Worm (Caenorhabditis elegans) whole organism, young adult: ENCODE results near the gene pam-1.

Experiments used
- B0019.2 ChIP-seq: fragments of 200-800 bp; sonication (Bioruptor generic); conservative IDR thresholded peaks from 2 replicates; pipeline ENCODE4 v1.3.6; 2022; ENCODE audit warnings: missing genetic modification reagents, missing genetic modification characterization, missing compliant biosample characterization
- B0261.1 ChIP-seq: sonication (generic microtip); optimal IDR thresholded peaks from 2 replicates; lab custom pipeline; 2016; ENCODE audit warnings: mild to moderate bottlenecking, missing genetic modification characterization, moderate library complexity, missing compliant biosample characterization
- F33H1.4 ChIP-seq: fragments of 200-800 bp; sonication (Bioruptor generic); IDR thresholded peaks from 2 replicates; pipeline ENCODE4 v1.3.6; 2022; ENCODE audit warnings: missing genetic modification reagents, missing genetic modification characterization, missing compliant biosample characterization
- F52B5.7 ChIP-seq: sonication (generic microtip); optimal IDR thresholded peaks from 2 replicates; lab custom pipeline; 2016; ENCODE audit warnings: mild to moderate bottlenecking, missing genetic modification characterization, missing compliant biosample characterization
- F55B11.4 ChIP-seq: sonication (generic microtip); optimal IDR thresholded peaks from 2 replicates; lab custom pipeline; 2016; ENCODE audit warnings: missing compliant biosample characterization, missing genetic modification characterization, borderline replicate concordance; ENCODE audit not compliant: insufficient read depth
- T26A5.8 ChIP-seq: sonication (generic microtip); optimal IDR thresholded peaks from 2 replicates; lab custom pipeline; 2016; ENCODE audit warnings: missing genetic modification characterization, missing compliant biosample characterization
- Y56A3A.18 ChIP-seq: fragments of 200-800 bp; sonication (Bioruptor generic); IDR thresholded peaks from 2 replicates; pipeline ENCODE4 v1.3.6; 2022; ENCODE audit warnings: missing genetic modification reagents, missing genetic modification characterization, missing compliant biosample characterization
- akir-1 ChIP-seq: fragments of 200-800 bp; sonication (Bioruptor generic); optimal IDR thresholded peaks from 2 replicates; lab custom pipeline; 2018; ENCODE audit warnings: mild to moderate bottlenecking, missing genetic modification characterization, moderate library complexity, missing compliant biosample characterization
- atf-7 ChIP-seq: sonication (generic microtip); optimal IDR thresholded peaks from 2 replicates; lab custom pipeline; 2017; ENCODE audit warnings: mild to moderate bottlenecking, missing genetic modification characterization, missing compliant biosample characterization
- athp-1 ChIP-seq: sonication (generic microtip); optimal IDR thresholded peaks from 2 replicates; lab custom pipeline; 2017; ENCODE audit warnings: mild to moderate bottlenecking, missing genetic modification characterization, missing compliant biosample characterization
- attf-5 ChIP-seq: fragments of 200-800 bp; sonication (Bioruptor generic); optimal IDR thresholded peaks from 2 replicates; lab custom pipeline; 2018; ENCODE audit warnings: mild to moderate bottlenecking, missing genetic modification characterization, missing compliant biosample characterization
- attf-6 ChIP-seq: fragments of 200-800 bp; sonication (Bioruptor generic); IDR thresholded peaks from 2 replicates; pipeline ENCODE4 v1.3.6; 2022; ENCODE audit warnings: missing genetic modification reagents, missing genetic modification characterization, missing compliant biosample characterization
- bed-2 ChIP-seq: fragments of 200-800 bp; sonication (Bioruptor generic); IDR thresholded peaks from 2 replicates; pipeline ENCODE4 v1.3.6; 2022; ENCODE audit warnings: missing genetic modification reagents, missing genetic modification characterization, missing compliant biosample characterization
- ceh-27 ChIP-seq: fragments of 200-800 bp; sonication (Bioruptor generic); optimal IDR thresholded peaks from 2 replicates; lab custom pipeline; 2018; ENCODE audit warnings: mild to moderate bottlenecking, missing genetic modification characterization, moderate library complexity, missing compliant biosample characterization
- ceh-58 ChIP-seq: fragments of 200-800 bp; sonication (Bioruptor generic); IDR thresholded peaks from 2 replicates; pipeline ENCODE4 v1.3.6; 2022; ENCODE audit warnings: missing genetic modification characterization, missing compliant biosample characterization
- ceh-79 ChIP-seq: sonication (generic microtip); optimal IDR thresholded peaks from 2 replicates; lab custom pipeline; 2017; ENCODE audit warnings: mild to moderate bottlenecking, missing genetic modification characterization, missing compliant biosample characterization
- ceh-91 ChIP-seq: fragments of 200-800 bp; sonication (Bioruptor generic); IDR thresholded peaks from 2 replicates; pipeline ENCODE4 v1.3.6; 2022; ENCODE audit warnings: missing genetic modification reagents, missing genetic modification characterization, missing compliant biosample characterization
- dox-1 ChIP-seq: fragments of 200-800 bp; sonication (Bioruptor generic); IDR thresholded peaks from 2 replicates; pipeline ENCODE4 v1.3.6; 2022; ENCODE audit warnings: missing genetic modification reagents, missing genetic modification characterization, missing compliant biosample characterization
- dpff-1 ChIP-seq: sonication (generic microtip); optimal IDR thresholded peaks from 2 replicates; lab custom pipeline; 2017; ENCODE audit warnings: mild to moderate bottlenecking, missing genetic modification characterization, missing compliant biosample characterization
- dpl-1 ChIP-seq: fragments of 150-350 bp; optimal IDR thresholded peaks from 2 replicates; lab custom pipeline; 2014; ENCODE audit warnings: missing biosample characterization, missing genetic modification reagents, missing genetic modification characterization
- efl-1 ChIP-seq: fragments of 150-350 bp; optimal IDR thresholded peaks from 2 replicates; lab custom pipeline; 2014; ENCODE audit warnings: missing biosample characterization, missing genetic modification reagents, missing genetic modification characterization
- egl-18 ChIP-seq: fragments of 200-800 bp; sonication (Bioruptor generic); IDR thresholded peaks from 2 replicates; pipeline ENCODE4 v1.3.6; 2022; ENCODE audit warnings: missing genetic modification reagents, missing genetic modification characterization, missing compliant biosample characterization
- ets-4 ChIP-seq: fragments of 200-800 bp; sonication (Bioruptor generic); optimal IDR thresholded peaks from 2 replicates; lab custom pipeline; 2018; ENCODE audit warnings: mild to moderate bottlenecking, missing genetic modification characterization, missing compliant biosample characterization
- him-1 ChIP-seq: sonication (generic microtip); optimal IDR thresholded peaks from 2 replicates; lab custom pipeline; 2016; ENCODE audit warnings: missing genotype, missing genetic modification reagents, missing genetic modification characterization, missing compliant biosample characterization
- hmg-1.2 ChIP-seq: fragments of 200-800 bp; sonication (Bioruptor generic); IDR thresholded peaks from 2 replicates; pipeline ENCODE4 v1.3.6; 2022; ENCODE audit warnings: missing genetic modification reagents, missing genetic modification characterization, missing compliant biosample characterization
- hmg-20 ChIP-seq: fragments of 200-800 bp; sonication (Bioruptor generic); IDR thresholded peaks from 2 replicates; pipeline ENCODE4 v1.3.6; 2022; ENCODE audit warnings: missing genetic modification reagents, missing genetic modification characterization, missing compliant biosample characterization
- let-526 ChIP-seq: fragments of 200-800 bp; sonication (Bioruptor generic); IDR thresholded peaks from 2 replicates; pipeline ENCODE4 v1.3.6; 2022; ENCODE audit warnings: missing genetic modification reagents, missing genetic modification characterization, missing compliant biosample characterization
- let-607 ChIP-seq, 2 experiments: fragments of 200-800 bp in 1 of 2; sonication (Bioruptor generic) in 1 of 2; sonication (generic microtip) in 1 of 2; optimal IDR thresholded peaks; 2 replicates each; lab custom pipeline; 2016 to 2018; ENCODE audit warnings: mild to moderate bottlenecking in 2 of 2, missing compliant biosample characterization in 2 of 2, missing genetic modification characterization in 2 of 2, moderate library complexity in 2 of 2, missing genotype in 1 of 2
- lin-35 ChIP-seq, 3 experiments: fragments of 150-350 bp in 2 of 3; sonication (generic microtip) in 1 of 3; optimal IDR thresholded peaks; 2 replicates each; lab custom pipeline; 2014 to 2018; ENCODE audit warnings: missing biosample characterization in 3 of 3, missing genetic modification characterization in 3 of 3, missing genetic modification reagents in 3 of 3
- lir-1 ChIP-seq: fragments of 200-800 bp; sonication (Bioruptor generic); conservative IDR thresholded peaks from 2 replicates; pipeline ENCODE4 v1.3.6; 2022; ENCODE audit warnings: missing genetic modification reagents, missing genetic modification characterization, missing compliant biosample characterization
- madf-3 ChIP-seq: fragments of 200-800 bp; sonication (Bioruptor generic); IDR thresholded peaks from 2 replicates; pipeline ENCODE4 v1.3.6; 2022; ENCODE audit warnings: missing genetic modification reagents, missing genetic modification characterization, missing compliant biosample characterization
- madf-8 ChIP-seq: fragments of 200-800 bp; sonication (Bioruptor generic); conservative IDR thresholded peaks from 2 replicates; pipeline ENCODE4 v1.3.6; 2022; ENCODE audit warnings: missing genetic modification reagents, missing genetic modification characterization, missing compliant biosample characterization
- mcd-1 ChIP-seq: fragments of 200-800 bp; sonication (Bioruptor generic); IDR thresholded peaks from 2 replicates; pipeline ENCODE4 v1.3.6; 2022; ENCODE audit warnings: missing genetic modification reagents, missing genetic modification characterization, missing compliant biosample characterization
- nfya-1 ChIP-seq: sonication (generic microtip); optimal IDR thresholded peaks from 2 replicates; lab custom pipeline; 2017; ENCODE audit warnings: antibody characterized with exemption, missing compliant biosample characterization, missing genetic modification characterization, borderline replicate concordance; ENCODE audit not compliant: insufficient read depth
- nfya-2 ChIP-seq: fragments of 200-800 bp; sonication (Bioruptor generic); IDR thresholded peaks from 2 replicates; pipeline ENCODE4 v1.3.6; 2022; ENCODE audit warnings: missing genetic modification reagents, missing genetic modification characterization, missing compliant biosample characterization
- nfyb-1 ChIP-seq: fragments of 200-800 bp; sonication (Bioruptor generic); IDR thresholded peaks from 2 replicates; pipeline ENCODE4 v1.3.6; 2022; ENCODE audit warnings: missing genetic modification reagents, missing genetic modification characterization, missing compliant biosample characterization
- nhr-120 ChIP-seq: fragments of 200-800 bp; sonication (Bioruptor generic); IDR thresholded peaks from 2 replicates; pipeline ENCODE4 v1.3.6; 2022; ENCODE audit warnings: missing genetic modification characterization, missing compliant biosample characterization
- nhr-179 ChIP-seq: sonication (generic microtip); optimal IDR thresholded peaks from 2 replicates; lab custom pipeline; 2016; ENCODE audit warnings: mild to moderate bottlenecking, missing genetic modification characterization, missing compliant biosample characterization
- nhr-27 ChIP-seq: fragments of 200-800 bp; sonication (Bioruptor generic); optimal IDR thresholded peaks from 2 replicates; lab custom pipeline; 2018; ENCODE audit warnings: mild to moderate bottlenecking, missing genetic modification characterization, moderate library complexity, missing compliant biosample characterization
- nhr-80 ChIP-seq: sonication (generic microtip); optimal IDR thresholded peaks from 2 replicates; lab custom pipeline; 2016; ENCODE audit warnings: missing genetic modification characterization, missing compliant biosample characterization
- pbrm-1 ChIP-seq: fragments of 200-800 bp; sonication (Bioruptor generic); IDR thresholded peaks from 2 replicates; pipeline ENCODE4 v1.3.6; 2022; ENCODE audit warnings: missing genetic modification reagents, missing genetic modification characterization, missing compliant biosample characterization
- pha-4 ChIP-seq: fragments of 150-350 bp; sonication (generic microtip); optimal IDR thresholded peaks from 2 replicates; lab custom pipeline; 2014; ENCODE audit warnings: missing biosample characterization, missing genetic modification reagents, missing genetic modification characterization
- rcor-1 ChIP-seq: fragments of 200-800 bp; sonication (Bioruptor generic); IDR thresholded peaks from 2 replicates; pipeline ENCODE4 v1.3.6; 2022; ENCODE audit warnings: missing genetic modification reagents, missing genetic modification characterization, missing compliant biosample characterization
- tbx-9 ChIP-seq: sonication (generic microtip); optimal IDR thresholded peaks from 2 replicates; lab custom pipeline; 2016; ENCODE audit warnings: borderline replicate concordance, missing genetic modification characterization, inconsistent platforms, missing compliant biosample characterization
- tlf-1 ChIP-seq: fragments of 200-800 bp; sonication (Bioruptor generic); optimal IDR thresholded peaks from 2 replicates; lab custom pipeline; 2018; ENCODE audit warnings: mild to moderate bottlenecking, missing genetic modification characterization, missing compliant biosample characterization
- zim-3 ChIP-seq: sonication (generic microtip); optimal IDR thresholded peaks from 2 replicates; lab custom pipeline; 2017; ENCODE audit warnings: mild to moderate bottlenecking, missing genetic modification characterization, moderate library complexity, missing compliant biosample characterization
- ztf-18 ChIP-seq: sonication (generic microtip); optimal IDR thresholded peaks from 2 replicates; lab custom pipeline; 2016; ENCODE audit warnings: missing genotype, mild to moderate bottlenecking, missing genetic modification characterization, missing compliant biosample characterization
- ztf-26 ChIP-seq: sonication (generic microtip); optimal IDR thresholded peaks from 2 replicates; lab custom pipeline; 2017; ENCODE audit warnings: missing genetic modification characterization, missing compliant biosample characterization
- ztf-28 ChIP-seq: fragments of 200-800 bp; sonication (Bioruptor generic); IDR thresholded peaks from 2 replicates; pipeline ENCODE4 v1.3.6; 2022; ENCODE audit warnings: missing genetic modification reagents, missing genetic modification characterization, missing compliant biosample characterization
- ztf-6 ChIP-seq: fragments of 200-800 bp; sonication (Bioruptor generic); IDR thresholded peaks from 2 replicates; pipeline ENCODE4 v1.3.6; 2022; ENCODE audit warnings: missing genetic modification reagents, missing genetic modification characterization, missing compliant biosample characterization

The pam-1 gene

ce11 chrIV:7549844-7550243 lies 768 bp downstream of the pam-1 start (continued):
- peak; percentile 64; the same call in 1 of the 2 replicates for TF ChIP-seq let-526 (GFP tag; lab: Robert Waterston, UW)
- TF ChIP-seq madf-8 (GFP tag; lab: Robert Waterston, UW), result no peak
- TF ChIP-seq ztf-28, result no peak
- TF ChIP-seq ceh-91 (GFP tag; lab: Robert Waterston, UW), result no peak
- no peak for TF ChIP-seq madf-3
- no peak for TF ChIP-seq rcor-1 (GFP tag; lab: Robert Waterston, UW)
- TF ChIP-seq B0019.2 (GFP tag; lab: Robert Waterston, UW), result no peak
- no peak for TF ChIP-seq ztf-26 (tag; lab: Kevin White, UChicago)
- 0 out of 2 replicates have a peak, but pooled peaks have one; percentile 32 for TF ChIP-seq nhr-120 (GFP tag; lab: Robert Waterston, UW)
- TF ChIP-seq T26A5.8, result no peak
- TF ChIP-seq egl-18 (GFP tag; lab: Robert Waterston, UW), result no peak
- TF ChIP-seq ets-4 (GFP tag; lab: Kevin White, UChicago), result peak; percentile 86
- TF ChIP-seq Y56A3A.18 (GFP tag; lab: Robert Waterston, UW), result no peak
- TF ChIP-seq nfya-1 (tag; lab: Kevin White, UChicago), result no peak
- TF ChIP-seq pha-4, result no peak
- no peak for TF ChIP-seq zim-3 (tag; lab: Kevin White, UChicago)
- no peak for TF ChIP-seq hmg-20 (GFP tag; lab: Robert Waterston, UW)
- TF ChIP-seq dpl-1 (GFP tag; lab: Kevin White, UChicago), result no peak
- no peak for TF ChIP-seq lir-1 (GFP tag; lab: Robert Waterston, UW)
- no peak for TF ChIP-seq tlf-1 (GFP tag; lab: Kevin White, UChicago)
- TF ChIP-seq dox-1 (GFP tag; lab: Robert Waterston, UW), result peak; percentile 66
- TF ChIP-seq F33H1.4 (GFP tag; lab: Robert Waterston, UW), result no peak
- no peak for TF ChIP-seq ztf-6 (GFP tag; lab: Robert Waterston, UW)
- TF ChIP-seq him-1 (tag; lab: Kevin White, UChicago), result no peak
- peak; percentile 57 for TF ChIP-seq mcd-1
- no peak for TF ChIP-seq nhr-179 (tag; lab: Kevin White, UChicago)
- no peak for TF ChIP-seq tbx-9 (tag; lab: Kevin White, UChicago)
- no peak; the same call in 1 of the 2 replicates for TF ChIP-seq hmg-1.2 (GFP tag; lab: Robert Waterston, UW)
- peak; percentile 55 for TF ChIP-seq ztf-18 (tag; lab: Kevin White, UChicago)
- TF ChIP-seq attf-5 (GFP tag; lab: Kevin White, UChicago), result peak; percentile 58
- TF ChIP-seq lin-35 (GFP tag; optimal IDR thresholded peaks at IDR 0.05; lab: Kevin White, UChicago), result no peak
- TF ChIP-seq let-607 (tag; optimal IDR thresholded peaks at IDR 0.05; lab: Kevin White, UChicago), result peak; percentile 89 to 96
- TF ChIP-seq bed-2 (GFP tag; lab: Robert Waterston, UW), result no peak
- TF ChIP-seq nhr-80, result peak; percentile 96
- 0 out of 2 replicates have a peak, but pooled peaks have one; percentile 25 for TF ChIP-seq nfyb-1 (GFP tag; lab: Robert Waterston, UW)
- TF ChIP-seq nhr-27 (tag; lab: Kevin White, UChicago), result no peak
- no peak for TF ChIP-seq efl-1 (GFP tag; lab: Kevin White, UChicago)
- TF ChIP-seq dpff-1 (tag; lab: Kevin White, UChicago), result no peak
- TF ChIP-seq attf-6, result no peak
- TF ChIP-seq F55B11.4, result no peak
- TF ChIP-seq athp-1 (tag; lab: Kevin White, UChicago), result no peak
- no peak for TF ChIP-seq atf-7 (tag; lab: Kevin White, UChicago)
- TF ChIP-seq ceh-79 (tag; lab: Kevin White, UChicago), result no peak
- TF ChIP-seq F52B5.7, result no peak
- TF ChIP-seq akir-1 (GFP tag; lab: Kevin White, UChicago), result no peak
- TF ChIP-seq nfya-2 (GFP tag; lab: Robert Waterston, UW), result no peak
- no peak for TF ChIP-seq B0261.1 (tag; lab: Kevin White, UChicago)
- TF ChIP-seq pbrm-1, result no peak
- TF ChIP-seq ceh-58 (GFP tag; lab: Robert Waterston, UW), result no peak
- TF ChIP-seq ceh-27 (GFP tag; lab: Kevin White, UChicago), result peak; percentile 71
